Worm (Caenorhabditis elegans) whole organism, L3 larva: Measurements from ENCODE around the gene F45F2.9.

Experiments
- ZK546.5 ChIP-seq: sonication (generic microtip); optimal IDR thresholded peaks from 2 replicates; lab custom pipeline; 2017; ENCODE audit warnings: missing biosample characterization, missing genetic modification characterization
- aly-2 ChIP-seq: fragments of 150-350 bp; optimal IDR thresholded peaks from 2 replicates; lab custom pipeline; 2014; ENCODE audit warnings: missing biosample characterization, missing genetic modification characterization
- ama-1 ChIP-seq: fragments of 150-350 bp; optimal IDR thresholded peaks from 2 replicates; lab custom pipeline; 2018
- ceh-16 ChIP-seq: sonication (generic microtip); optimal IDR thresholded peaks from 2 replicates; lab custom pipeline; 2017; ENCODE audit warnings: missing biosample characterization, missing genetic modification characterization
- ceh-28 ChIP-seq: fragments of 150-350 bp; optimal IDR thresholded peaks from 2 replicates; lab custom pipeline; 2014; ENCODE audit warnings: missing biosample characterization, missing genetic modification reagents, missing genetic modification characterization
- ceh-82 ChIP-seq: fragments of 150-350 bp; optimal IDR thresholded peaks from 2 replicates; lab custom pipeline; 2014; ENCODE audit warnings: missing biosample characterization, missing genetic modification characterization
- daf-12 ChIP-seq: fragments of 150-350 bp; optimal IDR thresholded peaks from 2 replicates; lab custom pipeline; 2014; ENCODE audit warnings: missing biosample characterization, missing genetic modification reagents, missing genetic modification characterization
- egl-27 ChIP-seq: sonication (generic microtip); optimal IDR thresholded peaks from 4 replicates; lab custom pipeline; 2017; ENCODE audit warnings: missing biosample characterization, missing genetic modification reagents, missing genetic modification characterization
- elt-1 ChIP-seq: fragments of 150-350 bp; optimal IDR thresholded peaks from 2 replicates; lab custom pipeline; 2014; ENCODE audit warnings: missing biosample characterization, missing genetic modification characterization
- elt-2 ChIP-seq: sonication (generic microtip); optimal IDR thresholded peaks from 2 replicates; lab custom pipeline; 2016; ENCODE audit warnings: missing genetic modification reagents, mild to moderate bottlenecking, missing genetic modification characterization, missing compliant biosample characterization
- eor-1 ChIP-seq, 2 experiments: fragments of 150-350 bp; optimal IDR thresholded peaks; 2 replicates each; lab custom pipeline; 2014 to 2018; ENCODE audit warnings: missing biosample characterization in 2 of 2, missing genetic modification characterization in 2 of 2
- fkh-2 ChIP-seq: fragments of 150-350 bp; optimal IDR thresholded peaks from 2 replicates; lab custom pipeline; 2014; ENCODE audit warnings: missing biosample characterization, missing genetic modification reagents, missing genetic modification characterization
- fos-1 ChIP-seq: fragments of 150-350 bp; optimal IDR thresholded peaks from 2 replicates; lab custom pipeline; 2014; ENCODE audit warnings: missing biosample characterization, missing genetic modification characterization
- jun-1 ChIP-seq: fragments of 150-350 bp; optimal IDR thresholded peaks from 2 replicates; lab custom pipeline; 2014; ENCODE audit warnings: missing biosample characterization, missing genetic modification reagents, missing genetic modification characterization
- lin-15B ChIP-seq: fragments of 150-350 bp; optimal IDR thresholded peaks from 2 replicates; lab custom pipeline; 2014; ENCODE audit warnings: missing biosample characterization, missing genetic modification characterization
- lin-39 ChIP-seq: fragments of 150-350 bp; optimal IDR thresholded peaks from 2 replicates; lab custom pipeline; 2018; ENCODE audit warnings: missing biosample characterization, missing genetic modification reagents, missing genetic modification characterization
- lsy-12 ChIP-seq: sonication (generic microtip); optimal IDR thresholded peaks from 2 replicates; lab custom pipeline; 2016; ENCODE audit warnings: mild to moderate bottlenecking, missing genetic modification characterization, missing compliant biosample characterization
- nfya-1 ChIP-seq: sonication (generic microtip); optimal IDR thresholded peaks from 2 replicates; lab custom pipeline; 2017; ENCODE audit warnings: missing genetic modification characterization, mild to moderate bottlenecking, missing compliant biosample characterization, antibody characterized with exemption, moderate library complexity; ENCODE audit not compliant: insufficient read depth
- nhr-11 ChIP-seq: fragments of 150-350 bp; optimal IDR thresholded peaks from 2 replicates; lab custom pipeline; 2014; ENCODE audit warnings: missing biosample characterization, missing genetic modification characterization
- nhr-237 ChIP-seq: fragments of 150-350 bp; optimal IDR thresholded peaks from 2 replicates; lab custom pipeline; 2014; ENCODE audit warnings: missing biosample characterization, missing genetic modification characterization
- nhr-25 ChIP-seq: sonication (generic microtip); optimal IDR thresholded peaks from 2 replicates; lab custom pipeline; 2017; ENCODE audit warnings: missing biosample characterization, missing genetic modification characterization
- nhr-43 ChIP-seq: sonication (generic microtip); optimal IDR thresholded peaks from 2 replicates; lab custom pipeline; 2016; ENCODE audit warnings: mild to moderate bottlenecking, missing genetic modification characterization, missing compliant biosample characterization; ENCODE audit not compliant: poor library complexity, severe bottlenecking
- nhr-76 ChIP-seq: fragments of 150-350 bp; sonication (generic microtip); optimal IDR thresholded peaks from 5 replicates; lab custom pipeline; 2014; ENCODE audit warnings: missing biosample characterization, missing genetic modification characterization
- pha-4 ChIP-seq: fragments of 150-350 bp; optimal IDR thresholded peaks from 2 replicates; lab custom pipeline; 2014; ENCODE audit warnings: missing biosample characterization, missing genetic modification reagents, missing genetic modification characterization
- pqm-1 ChIP-seq: fragments of 150-350 bp; optimal IDR thresholded peaks from 2 replicates; lab custom pipeline; 2017; ENCODE audit warnings: missing biosample characterization, missing genetic modification characterization, inconsistent platforms
- sea-2 ChIP-seq: fragments of 150-350 bp; sonication (generic microtip); optimal IDR thresholded peaks from 4 replicates; lab custom pipeline; 2014; ENCODE audit warnings: missing biosample characterization, missing genetic modification reagents, missing genetic modification characterization
- snpc-4 ChIP-seq: fragments of 150-350 bp; optimal IDR thresholded peaks from 2 replicates; lab custom pipeline; 2014; ENCODE audit warnings: missing biosample characterization, missing genetic modification characterization
- tbx-2 ChIP-seq: sonication (generic microtip); optimal IDR thresholded peaks from 2 replicates; lab custom pipeline; 2016; ENCODE audit warnings: mild to moderate bottlenecking, missing genetic modification characterization, missing compliant biosample characterization
- unc-39 ChIP-seq: sonication (generic microtip); optimal IDR thresholded peaks from 4 replicates; lab custom pipeline; 2017; ENCODE audit warnings: missing biosample characterization, missing genetic modification characterization
- unc-62 ChIP-seq: fragments of 150-350 bp; sonication (generic microtip); optimal IDR thresholded peaks from 4 replicates; lab custom pipeline; 2014; ENCODE audit warnings: missing biosample characterization, missing genetic modification reagents, missing genetic modification characterization
- ztf-11 ChIP-seq: fragments of 150-350 bp; optimal IDR thresholded peaks from 2 replicates; lab custom pipeline; 2014; ENCODE audit warnings: missing biosample characterization, missing genetic modification characterization

Gene F45F2.9

DNA sequence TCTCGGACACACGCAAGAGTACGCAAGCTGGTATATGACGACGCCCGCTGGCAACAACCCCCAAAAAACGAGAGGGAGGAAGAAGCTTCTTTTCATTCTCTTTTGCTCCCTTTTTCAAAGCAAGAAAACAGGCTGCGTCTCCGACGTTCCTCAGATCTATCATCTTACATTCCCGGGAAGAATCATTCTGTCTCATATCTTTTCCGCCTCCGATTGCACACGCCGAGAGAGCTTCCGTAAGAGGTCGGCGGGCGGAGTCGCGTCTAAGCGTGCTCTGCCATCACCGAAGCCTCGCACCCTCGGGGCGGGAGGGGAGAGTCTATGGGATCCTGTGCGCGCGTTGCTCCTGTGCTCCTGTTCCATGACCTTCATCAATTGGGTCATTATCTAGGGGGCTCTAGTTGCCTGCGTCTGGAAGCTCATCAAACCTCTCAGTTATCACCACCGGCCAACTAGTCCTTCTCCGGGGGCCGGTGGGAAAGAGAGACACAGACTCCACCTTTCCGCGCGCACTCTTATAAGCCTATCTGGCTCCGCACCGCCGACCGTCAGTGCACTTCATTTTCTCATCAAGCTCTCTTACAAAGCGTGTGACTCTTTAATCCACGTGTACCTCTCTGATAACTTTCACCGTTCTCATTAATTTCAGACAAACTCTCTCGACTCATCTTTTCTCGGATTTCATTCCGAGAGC lies 32.4 kb upstream of the F45F2.9 start, which contains the start of the genes slc-17.8 and asns-1:
Gene slc-17.8 (minus strand): TSS at position 51 of the 694 bp plus-strand sequence.
Gene asns-1 (plus strand): TSS at position 644 of the 694 bp plus-strand sequence.
- no peak for TF ChIP-seq unc-39 (tag; lab: Kevin White, UChicago)
- no peak for TF ChIP-seq fos-1 (tag; lab: Kevin White, UChicago)

ce11 chrV:8537031-8537430 lies 23.8 kb upstream of the F45F2.9 start, which contains the start of gene otpl-4:
Gene otpl-4 (plus strand): TSS chrV:8537331.
- no peak for TF ChIP-seq daf-12
- TF ChIP-seq ztf-11 (tag; lab: Kevin White, UChicago): no peak
- no peak for TF ChIP-seq jun-1 (tag; lab: Kevin White, UChicago)
- TF ChIP-seq ZK546.5 (tag; lab: Kevin White, UChicago): no peak
- no peak for TF ChIP-seq ama-1 (lab: Kevin White, UChicago)
- no peak for TF ChIP-seq sea-2 (GFP tag; lab: Kevin White, UChicago)
- TF ChIP-seq lin-39 (tag; lab: Kevin White, UChicago): no peak
- TF ChIP-seq lin-15B (tag; lab: Kevin White, UChicago): no peak
- TF ChIP-seq ceh-16 (tag; lab: Kevin White, UChicago): no peak
- TF ChIP-seq elt-2: no peak
- no peak for TF ChIP-seq unc-62 (GFP tag; lab: Kevin White, UChicago)
- TF ChIP-seq ceh-82: no peak
- TF ChIP-seq ceh-28 (tag; lab: Kevin White, UChicago): no peak
- TF ChIP-seq snpc-4 (tag; lab: Kevin White, UChicago): no peak
- no peak for TF ChIP-seq egl-27 (tag; lab: Kevin White, UChicago)
- TF ChIP-seq tbx-2 (tag; lab: Kevin White, UChicago): no peak
- TF ChIP-seq nhr-237: no peak
- TF ChIP-seq lsy-12: no peak
- no peak for TF ChIP-seq elt-1 (tag; lab: Kevin White, UChicago)

DNA sequence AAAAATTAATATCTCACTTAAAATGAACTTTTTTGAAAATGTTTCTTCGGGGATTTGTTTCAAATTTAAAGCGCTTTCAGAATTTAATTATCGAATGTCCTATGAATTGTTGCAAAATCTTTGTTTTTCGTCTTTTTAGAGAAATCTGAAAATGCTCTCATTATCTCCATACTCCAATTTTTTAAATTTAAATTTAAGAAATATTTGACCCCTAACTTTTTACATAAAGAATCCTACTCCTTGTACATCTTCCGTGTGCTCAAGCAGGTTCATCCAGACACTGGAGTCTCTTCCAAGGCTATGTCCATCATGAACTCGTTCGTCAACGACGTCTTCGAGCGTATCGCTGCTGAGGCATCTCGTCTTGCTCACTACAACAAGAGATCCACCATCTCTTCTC lies 23.0 kb upstream of the F45F2.9 start, which contains the start of gene his-39:
Gene his-39 (plus strand): TSS at position 301 of the 400 bp plus-strand sequence.
- no peak for TF ChIP-seq tbx-2 (tag; lab: Kevin White, UChicago)
- TF ChIP-seq lin-15B (tag; lab: Kevin White, UChicago): no peak
- no peak for TF ChIP-seq ztf-11 (tag; lab: Kevin White, UChicago)
- TF ChIP-seq elt-2: no peak
- no peak for TF ChIP-seq eor-1 (tag; optimal IDR thresholded peaks at IDR 0.05; lab: Kevin White, UChicago)
- no peak for TF ChIP-seq pqm-1
- no peak for TF ChIP-seq pha-4 (tag; lab: Kevin White, UChicago)
- no peak for TF ChIP-seq jun-1 (tag; lab: Kevin White, UChicago)
- TF ChIP-seq ZK546.5 (tag; lab: Kevin White, UChicago): no peak
- TF ChIP-seq nfya-1: no peak
- TF ChIP-seq nhr-11 (tag; lab: Kevin White, UChicago): no peak
- no peak for TF ChIP-seq fkh-2 (tag; lab: Kevin White, UChicago)
- no peak for TF ChIP-seq aly-2

ce11 chrV:8534534-8535283 lies 21.4 kb upstream of the F45F2.9 start, which contains the start of the genes his-6 and his-5:
Gene his-6 (minus strand): TSS chrV:8534977.
Gene his-5 (plus strand): TSS chrV:8535214.
- peak; percentile 26 for TF ChIP-seq nhr-43 (tag; lab: Kevin White, UChicago)
- TF ChIP-seq elt-2: peak; percentile 23
- TF ChIP-seq nhr-25 (tag; lab: Kevin White, UChicago): peak; percentile 50

DNA sequence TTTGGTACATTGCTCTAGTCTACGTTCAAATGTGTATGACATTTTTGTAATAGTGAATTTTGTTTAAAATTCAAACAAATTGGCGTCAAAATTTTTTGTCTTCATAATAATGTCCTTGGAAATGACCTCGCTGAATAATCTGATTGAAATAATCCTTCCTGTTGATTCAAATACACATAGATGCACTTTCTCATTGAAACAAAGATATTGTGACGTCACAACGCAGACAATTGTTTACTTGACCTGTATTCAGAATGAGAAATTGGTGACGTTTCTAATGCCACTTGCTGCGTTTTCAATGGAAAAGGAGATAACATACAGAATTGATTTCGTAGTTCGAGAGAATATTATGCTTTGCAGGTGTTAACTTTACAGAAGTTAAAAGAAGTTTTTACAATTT lies 20.7 kb upstream of the F45F2.9 start:
- TF ChIP-seq elt-1 (tag; lab: Kevin White, UChicago) (peak; percentile 23), nhr-25 (tag; lab: Kevin White, UChicago) (peak; percentile 75), nhr-76 (no peak)
